Fruit fly (Drosophila melanogaster) whole organism, adult: ENCODE measurements around the gene Trx2.

ENCODE experiments used
- CG11617 ChIP-seq: fragments of 200-800 bp; sonication (Bioruptor generic); optimal IDR thresholded peaks from 2 replicates; lab custom pipeline; 2017; ENCODE audit warnings: mild to moderate bottlenecking, missing biosample characterization, missing genetic modification reagents, missing genetic modification characterization
- CG12768 ChIP-seq: fragments of 200-800 bp; sonication (Bioruptor generic); optimal IDR thresholded peaks from 2 replicates; lab custom pipeline; 2017; ENCODE audit warnings: missing biosample characterization, missing genetic modification characterization, mild to moderate bottlenecking, moderate library complexity, missing genetic modification reagents
- CG14711 ChIP-seq: fragments of 200-800 bp; sonication (Bioruptor generic); optimal IDR thresholded peaks from 2 replicates; lab custom pipeline; 2018; ENCODE audit warnings: missing biosample characterization, mild to moderate bottlenecking, missing genetic modification characterization, moderate library complexity
- CG1620 ChIP-seq: fragments of 200-800 bp; sonication (Bioruptor generic); optimal IDR thresholded peaks from 2 replicates; lab custom pipeline; 2016; ENCODE audit warnings: missing biosample characterization, missing genetic modification characterization
- CG33017 ChIP-seq: fragments of 200-800 bp; sonication (Bioruptor generic); optimal IDR thresholded peaks from 2 replicates; lab custom pipeline; 2018; ENCODE audit warnings: missing biosample characterization, mild to moderate bottlenecking, missing genetic modification characterization, moderate library complexity
- CG5204 ChIP-seq: fragments of 200-800 bp; sonication (Bioruptor generic); optimal IDR thresholded peaks from 2 replicates; lab custom pipeline; 2016; ENCODE audit warnings: missing biosample characterization, missing genetic modification characterization
- CG7045 ChIP-seq: fragments of 200-800 bp; sonication (Bioruptor generic); optimal IDR thresholded peaks from 2 replicates; lab custom pipeline; 2017; ENCODE audit warnings: missing biosample characterization, mild to moderate bottlenecking, missing genetic modification characterization
- CG7101 ChIP-seq: fragments of 200-800 bp; sonication (Bioruptor generic); optimal IDR thresholded peaks from 2 replicates; lab custom pipeline; 2018; ENCODE audit warnings: missing biosample characterization, mild to moderate bottlenecking, missing genetic modification characterization, moderate library complexity
- Clk ChIP-seq: fragments of 200-800 bp; sonication (Bioruptor generic); optimal IDR thresholded peaks from 2 replicates; lab custom pipeline; 2017; ENCODE audit warnings: missing biosample characterization, missing genetic modification characterization
- Crg-1 ChIP-seq: fragments of 200-800 bp; sonication (Bioruptor generic); optimal IDR thresholded peaks from 2 replicates; lab custom pipeline; 2016; ENCODE audit warnings: missing biosample characterization, missing genetic modification characterization
- Hr96 ChIP-seq: fragments of 200-800 bp; sonication (Bioruptor generic); optimal IDR thresholded peaks from 2 replicates; lab custom pipeline; 2016; ENCODE audit warnings: missing biosample characterization, missing genetic modification characterization
- Mnt ChIP-seq: fragments of 200-800 bp; sonication (Bioruptor generic); optimal IDR thresholded peaks from 2 replicates; lab custom pipeline; 2016; ENCODE audit warnings: missing biosample characterization, mild to moderate bottlenecking, missing genetic modification characterization
- bab1 ChIP-seq: fragments of 200-800 bp; sonication (Bioruptor generic); optimal IDR thresholded peaks from 3 replicates; lab custom pipeline; 2019; ENCODE audit warnings: missing biosample characterization, mild to moderate bottlenecking, missing genetic modification characterization, moderate library complexity
- cic ChIP-seq: fragments of 200-800 bp; sonication (Bioruptor generic); optimal IDR thresholded peaks from 2 replicates; lab custom pipeline; 2017; ENCODE audit warnings: missing biosample characterization, mild to moderate bottlenecking, missing genetic modification characterization, moderate library complexity
- cnc ChIP-seq, 2 experiments: fragments of >200 bp; optimal IDR thresholded peaks; 2 replicates each; lab custom pipeline; 2017
- kay ChIP-seq: fragments of 200-800 bp; sonication (Bioruptor generic); peaks from one replicate; lab custom pipeline; 2016; ENCODE audit warnings: missing biosample characterization, missing genetic modification characterization, borderline replicate concordance
- ovo ChIP-seq: fragments of 200-800 bp; sonication (Bioruptor generic); optimal IDR thresholded peaks from 2 replicates; lab custom pipeline; 2016; ENCODE audit warnings: missing biosample characterization, missing genetic modification characterization
- pad ChIP-seq: fragments of 200-800 bp; sonication (Bioruptor generic); optimal IDR thresholded peaks from 3 replicates; lab custom pipeline; 2017; ENCODE audit warnings: missing biosample characterization, missing genetic modification characterization, mild to moderate bottlenecking, moderate library complexity, missing genetic modification reagents
- tj ChIP-seq: fragments of 200-800 bp; sonication (Bioruptor generic); optimal IDR thresholded peaks from 3 replicates; lab custom pipeline; 2017; ENCODE audit warnings: missing biosample characterization, mild to moderate bottlenecking, missing genetic modification characterization, moderate library complexity
- toe ChIP-seq: fragments of 200-800 bp; sonication (Bioruptor generic); optimal IDR thresholded peaks from 2 replicates; lab custom pipeline; 2016; ENCODE audit warnings: missing biosample characterization, missing genetic modification characterization

The Trx2 gene

DNA sequence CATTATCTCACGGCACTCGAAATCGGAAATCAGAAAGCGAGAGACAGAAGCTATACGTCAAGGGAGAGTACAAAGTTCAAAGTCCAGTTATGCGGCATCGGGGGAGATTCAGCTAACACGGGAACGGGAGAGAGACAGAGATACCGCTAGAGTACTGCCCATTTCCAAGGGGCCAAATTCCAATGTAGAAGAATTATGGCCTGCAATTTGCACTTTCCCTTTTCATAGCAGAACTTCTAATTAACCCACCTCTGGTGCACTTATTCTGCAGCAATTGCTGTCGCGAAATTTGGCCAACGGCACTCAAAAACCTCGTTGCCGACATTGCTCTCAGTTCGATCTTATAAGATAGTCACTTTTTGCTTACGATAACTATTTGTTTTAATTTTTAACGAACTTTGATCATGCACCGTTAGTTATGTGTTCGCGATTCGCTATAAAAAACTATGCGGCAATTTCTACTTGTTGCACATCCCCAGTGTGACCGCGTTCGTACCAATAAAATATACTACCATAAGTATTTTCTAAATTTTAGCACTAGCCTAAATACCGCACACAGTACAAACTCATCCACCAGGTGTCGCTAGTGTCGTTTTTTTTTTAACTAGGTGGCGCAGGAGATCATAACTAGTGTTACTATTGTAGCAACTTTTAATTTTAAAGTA lies 36.6 kb upstream of the Trx2 start, which contains the start of gene Mtpalpha:
Mtpalpha (minus strand) TSS at position 501 of the 665 bp plus-strand sequence.
- TF ChIP-seq toe (GFP tag; lab: Kevin White, UChicago) (peak; percentile 85), Crg-1 (GFP tag; lab: Kevin White, UChicago) (peak; percentile 57), Hr96 (GFP tag; lab: Kevin White, UChicago) (peak; percentile 87), pad (GFP tag; lab: Kevin White, UChicago) (peak; percentile 15), Mnt (peak; percentile 28), CG11617 (GFP tag; lab: Kevin White, UChicago) (peak; percentile 84), CG12768 (GFP tag; lab: Kevin White, UChicago) (peak; percentile 98), CG5204 (GFP tag; lab: Kevin White, UChicago) (peak; percentile 72), CG1620 (GFP tag; lab: Kevin White, UChicago) (peak; percentile 35), ovo (peak; percentile 48), cnc (optimal IDR thresholded peaks at IDR 0.05; lab: Kevin White, UChicago) (no peak), CG7101 (tag; lab: Kevin White, UChicago) (peak; percentile 7), cic (GFP tag; lab: Kevin White, UChicago) (peak; percentile 36), bab1 (GFP tag; lab: Kevin White, UChicago) (peak; percentile 85), kay (peak; percentile 79), CG7045 (peak; percentile 75), Clk (GFP tag; lab: Kevin White, UChicago) (peak; percentile 57), tj (GFP tag; lab: Kevin White, UChicago) (peak; percentile 77), CG33017 (tag; lab: Kevin White, UChicago) (peak; percentile 37), CG14711 (no peak)

DNA sequence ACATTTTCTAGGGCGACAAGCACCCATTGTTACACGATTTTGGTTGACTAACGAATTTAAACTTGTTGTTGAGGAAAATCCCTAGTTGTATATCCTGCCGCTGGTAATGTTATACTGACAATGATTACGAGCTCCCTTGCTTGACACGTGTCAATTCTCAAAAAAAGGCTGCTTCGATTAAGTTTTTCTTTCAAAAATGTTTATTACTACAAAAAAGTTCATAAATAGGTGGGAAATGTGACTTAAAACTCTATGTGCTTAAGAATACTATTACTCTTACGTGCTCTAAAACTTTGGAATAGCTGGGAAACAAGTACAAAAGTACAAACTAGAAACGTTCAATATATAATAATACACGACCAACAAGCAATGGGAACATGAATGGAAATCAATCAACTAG lies 33.4 kb upstream of the Trx2 start, which contains the start of gene CG31709:
CG31709 (minus strand) TSS at position 101 of the 400 bp plus-strand sequence.
- TF ChIP-seq cnc (optimal IDR thresholded peaks at IDR 0.05; lab: Kevin White, UChicago) (no peak), Clk (GFP tag; lab: Kevin White, UChicago) (no peak), toe (GFP tag; lab: Kevin White, UChicago) (no peak), CG1620 (GFP tag; lab: Kevin White, UChicago) (no peak), CG11617 (GFP tag; lab: Kevin White, UChicago) (no peak)

DNA sequence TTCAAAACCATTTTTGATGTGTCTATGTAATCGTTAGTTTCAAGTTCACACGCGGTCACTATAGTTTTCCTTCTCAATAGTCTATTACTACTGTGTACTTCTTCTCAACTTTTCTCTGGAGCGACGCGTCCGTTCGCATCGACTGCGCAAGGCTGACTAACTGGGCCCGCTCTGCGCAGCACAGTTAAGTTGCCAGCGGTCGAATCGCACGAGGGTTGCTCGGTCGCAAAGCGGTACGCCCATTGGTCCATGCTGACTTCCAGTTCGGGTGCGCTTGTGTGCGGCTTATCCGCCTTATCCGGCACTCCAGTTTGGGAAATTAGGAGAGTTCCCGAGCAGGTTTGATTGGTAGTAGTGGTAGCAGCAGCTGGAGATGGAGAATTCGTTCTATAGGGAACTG lies 31.4 kb upstream of the Trx2 start, which contains the start of gene gcm:
gcm (minus strand) TSS at position 164 of the 400 bp plus-strand sequence.
- TF ChIP-seq CG14711 (no peak), CG33017 (tag; lab: Kevin White, UChicago) (no peak), bab1 (GFP tag; lab: Kevin White, UChicago) (no peak), CG12768 (GFP tag; lab: Kevin White, UChicago) (no peak), toe (GFP tag; lab: Kevin White, UChicago) (no peak), CG7045 (no peak), CG11617 (GFP tag; lab: Kevin White, UChicago) (no peak), CG5204 (GFP tag; lab: Kevin White, UChicago) (no peak), CG1620 (GFP tag; lab: Kevin White, UChicago) (no peak), pad (GFP tag; lab: Kevin White, UChicago) (no peak), Hr96 (GFP tag; lab: Kevin White, UChicago) (no peak), Mnt (no peak), Clk (GFP tag; lab: Kevin White, UChicago) (no peak), ovo (no peak), cic (GFP tag; lab: Kevin White, UChicago) (no peak), cnc (optimal IDR thresholded peaks at IDR 0.05; lab: Kevin White, UChicago) (no peak), Crg-1 (GFP tag; lab: Kevin White, UChicago) (no peak), tj (GFP tag; lab: Kevin White, UChicago) (no peak)

DNA sequence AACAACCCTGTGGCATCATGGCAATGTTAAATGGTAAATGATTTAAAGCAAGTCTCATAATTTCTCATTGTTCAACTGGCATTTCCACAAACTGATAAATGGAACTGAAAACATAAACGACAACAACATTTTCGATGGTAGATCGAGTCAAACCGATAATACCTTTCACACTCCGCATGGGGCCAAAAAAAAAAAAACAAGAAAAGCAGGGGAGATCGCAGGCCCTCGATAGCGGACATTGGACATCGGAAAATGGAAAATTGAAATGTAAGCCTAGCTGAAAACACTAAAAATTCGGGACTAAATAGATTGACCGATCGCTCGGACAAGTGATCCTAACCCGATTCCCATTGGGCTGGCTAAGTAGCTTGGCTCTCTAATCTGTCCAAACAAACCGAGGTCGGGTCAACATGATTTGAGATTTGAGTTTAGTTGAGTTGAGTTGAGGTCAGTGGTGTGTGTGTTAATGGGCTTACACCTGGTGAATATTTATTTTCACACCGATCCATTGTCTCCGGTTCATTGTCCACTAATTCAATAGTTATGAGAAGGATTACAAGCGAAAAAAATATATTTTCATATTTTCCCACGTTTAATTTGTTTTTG lies 28.8 kb upstream of the Trx2 start:
- no peak for TF ChIP-seq CG5204 (GFP tag; lab: Kevin White, UChicago)
- no peak for TF ChIP-seq CG7045
- TF ChIP-seq toe (GFP tag; lab: Kevin White, UChicago), result no peak
- TF ChIP-seq Hr96 (GFP tag; lab: Kevin White, UChicago), result no peak
- no peak for TF ChIP-seq Mnt
- no peak for TF ChIP-seq bab1 (GFP tag; lab: Kevin White, UChicago)
- TF ChIP-seq CG14711, result no peak
- TF ChIP-seq Clk (GFP tag; lab: Kevin White, UChicago), result no peak
- TF ChIP-seq CG12768 (GFP tag; lab: Kevin White, UChicago), result no peak
- no peak for TF ChIP-seq CG33017 (tag; lab: Kevin White, UChicago)
- no peak for TF ChIP-seq CG1620 (GFP tag; lab: Kevin White, UChicago)
- TF ChIP-seq pad (GFP tag; lab: Kevin White, UChicago), result no peak
- TF ChIP-seq CG7101 (tag; lab: Kevin White, UChicago), result no peak
- no peak for TF ChIP-seq CG11617 (GFP tag; lab: Kevin White, UChicago)
- TF ChIP-seq cnc (optimal IDR thresholded peaks at IDR 0.05; lab: Kevin White, UChicago), result no peak
- TF ChIP-seq Crg-1 (GFP tag; lab: Kevin White, UChicago), result no peak
- TF ChIP-seq cic (GFP tag; lab: Kevin White, UChicago), result no peak
- TF ChIP-seq tj (GFP tag; lab: Kevin White, UChicago), result no peak
- no peak for TF ChIP-seq ovo

DNA sequence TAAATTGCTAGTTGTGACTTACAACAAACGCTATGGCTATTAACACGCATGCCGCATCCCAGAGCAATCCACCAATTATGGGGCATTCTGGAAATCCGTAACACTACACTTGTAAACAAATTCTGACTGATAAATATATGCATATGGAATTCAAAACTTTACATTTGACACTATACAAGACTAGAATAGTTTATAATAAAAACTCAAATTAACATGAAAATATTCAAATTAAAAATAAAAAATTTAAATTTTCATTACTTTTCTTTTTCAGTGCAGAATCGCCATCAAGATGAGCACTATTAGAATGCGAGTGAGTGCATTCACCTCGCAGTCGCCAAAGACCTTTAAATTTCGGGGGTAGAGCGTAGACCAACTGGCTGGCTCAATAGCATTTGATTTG lies 27.0 kb upstream of the Trx2 start:
- TF ChIP-seq CG7101 (tag; lab: Kevin White, UChicago), result no peak
- TF ChIP-seq CG7045, result no peak
- no peak for TF ChIP-seq CG5204 (GFP tag; lab: Kevin White, UChicago)
- no peak for TF ChIP-seq CG33017 (tag; lab: Kevin White, UChicago)
- no peak for TF ChIP-seq cic (GFP tag; lab: Kevin White, UChicago)
- no peak for TF ChIP-seq tj (GFP tag; lab: Kevin White, UChicago)
- TF ChIP-seq kay, result no peak
- no peak for TF ChIP-seq toe (GFP tag; lab: Kevin White, UChicago)
- TF ChIP-seq CG12768 (GFP tag; lab: Kevin White, UChicago), result no peak
- TF ChIP-seq bab1 (GFP tag; lab: Kevin White, UChicago), result no peak
- no peak for TF ChIP-seq Hr96 (GFP tag; lab: Kevin White, UChicago)
- TF ChIP-seq cnc (optimal IDR thresholded peaks at IDR 0.05; lab: Kevin White, UChicago), result no peak
- TF ChIP-seq ovo, result no peak
- no peak for TF ChIP-seq Clk (GFP tag; lab: Kevin White, UChicago)
- no peak for TF ChIP-seq Crg-1 (GFP tag; lab: Kevin White, UChicago)
- TF ChIP-seq CG11617 (GFP tag; lab: Kevin White, UChicago), result no peak
- no peak for TF ChIP-seq Mnt
- TF ChIP-seq CG14711, result no peak
- no peak for TF ChIP-seq CG1620 (GFP tag; lab: Kevin White, UChicago)
- no peak for TF ChIP-seq pad (GFP tag; lab: Kevin White, UChicago)
